Fruit fly (Drosophila melanogaster) whole organism, adult: ENCODE measurements around the gene CG43338.

ENCODE experiments used
- CG11617 ChIP-seq: fragments of 200-800 bp; sonication (Bioruptor generic); optimal IDR thresholded peaks from 2 replicates; lab custom pipeline; 2017; ENCODE audit warnings: mild to moderate bottlenecking, missing biosample characterization, missing genetic modification reagents, missing genetic modification characterization
- CG12768 ChIP-seq: fragments of 200-800 bp; sonication (Bioruptor generic); optimal IDR thresholded peaks from 2 replicates; lab custom pipeline; 2017; ENCODE audit warnings: missing biosample characterization, missing genetic modification characterization, mild to moderate bottlenecking, moderate library complexity, missing genetic modification reagents
- CG14711 ChIP-seq: fragments of 200-800 bp; sonication (Bioruptor generic); optimal IDR thresholded peaks from 2 replicates; lab custom pipeline; 2018; ENCODE audit warnings: missing biosample characterization, mild to moderate bottlenecking, missing genetic modification characterization, moderate library complexity
- CG1620 ChIP-seq: fragments of 200-800 bp; sonication (Bioruptor generic); optimal IDR thresholded peaks from 2 replicates; lab custom pipeline; 2016; ENCODE audit warnings: missing biosample characterization, missing genetic modification characterization
- CG33017 ChIP-seq: fragments of 200-800 bp; sonication (Bioruptor generic); optimal IDR thresholded peaks from 2 replicates; lab custom pipeline; 2018; ENCODE audit warnings: missing biosample characterization, mild to moderate bottlenecking, missing genetic modification characterization, moderate library complexity
- CG5204 ChIP-seq: fragments of 200-800 bp; sonication (Bioruptor generic); optimal IDR thresholded peaks from 2 replicates; lab custom pipeline; 2016; ENCODE audit warnings: missing biosample characterization, missing genetic modification characterization
- CG7045 ChIP-seq: fragments of 200-800 bp; sonication (Bioruptor generic); optimal IDR thresholded peaks from 2 replicates; lab custom pipeline; 2017; ENCODE audit warnings: missing biosample characterization, mild to moderate bottlenecking, missing genetic modification characterization
- CG7101 ChIP-seq: fragments of 200-800 bp; sonication (Bioruptor generic); optimal IDR thresholded peaks from 2 replicates; lab custom pipeline; 2018; ENCODE audit warnings: missing biosample characterization, mild to moderate bottlenecking, missing genetic modification characterization, moderate library complexity
- Clk ChIP-seq: fragments of 200-800 bp; sonication (Bioruptor generic); optimal IDR thresholded peaks from 2 replicates; lab custom pipeline; 2017; ENCODE audit warnings: missing biosample characterization, missing genetic modification characterization
- Crg-1 ChIP-seq: fragments of 200-800 bp; sonication (Bioruptor generic); optimal IDR thresholded peaks from 2 replicates; lab custom pipeline; 2016; ENCODE audit warnings: missing biosample characterization, missing genetic modification characterization
- Hr96 ChIP-seq: fragments of 200-800 bp; sonication (Bioruptor generic); optimal IDR thresholded peaks from 2 replicates; lab custom pipeline; 2016; ENCODE audit warnings: missing biosample characterization, missing genetic modification characterization
- Mnt ChIP-seq: fragments of 200-800 bp; sonication (Bioruptor generic); optimal IDR thresholded peaks from 2 replicates; lab custom pipeline; 2016; ENCODE audit warnings: missing biosample characterization, mild to moderate bottlenecking, missing genetic modification characterization
- bab1 ChIP-seq: fragments of 200-800 bp; sonication (Bioruptor generic); optimal IDR thresholded peaks from 3 replicates; lab custom pipeline; 2019; ENCODE audit warnings: missing biosample characterization, mild to moderate bottlenecking, missing genetic modification characterization, moderate library complexity
- cic ChIP-seq: fragments of 200-800 bp; sonication (Bioruptor generic); optimal IDR thresholded peaks from 2 replicates; lab custom pipeline; 2017; ENCODE audit warnings: missing biosample characterization, mild to moderate bottlenecking, missing genetic modification characterization, moderate library complexity
- cnc ChIP-seq, 2 experiments: fragments of >200 bp; optimal IDR thresholded peaks; 2 replicates each; lab custom pipeline; 2017
- kay ChIP-seq: fragments of 200-800 bp; sonication (Bioruptor generic); peaks from one replicate; lab custom pipeline; 2016; ENCODE audit warnings: missing biosample characterization, missing genetic modification characterization, borderline replicate concordance
- ovo ChIP-seq: fragments of 200-800 bp; sonication (Bioruptor generic); optimal IDR thresholded peaks from 2 replicates; lab custom pipeline; 2016; ENCODE audit warnings: missing biosample characterization, missing genetic modification characterization
- pad ChIP-seq: fragments of 200-800 bp; sonication (Bioruptor generic); optimal IDR thresholded peaks from 3 replicates; lab custom pipeline; 2017; ENCODE audit warnings: missing biosample characterization, missing genetic modification characterization, mild to moderate bottlenecking, moderate library complexity, missing genetic modification reagents
- tj ChIP-seq: fragments of 200-800 bp; sonication (Bioruptor generic); optimal IDR thresholded peaks from 3 replicates; lab custom pipeline; 2017; ENCODE audit warnings: missing biosample characterization, mild to moderate bottlenecking, missing genetic modification characterization, moderate library complexity
- toe ChIP-seq: fragments of 200-800 bp; sonication (Bioruptor generic); optimal IDR thresholded peaks from 2 replicates; lab custom pipeline; 2016; ENCODE audit warnings: missing biosample characterization, missing genetic modification characterization

CG43338 gene

DNA sequence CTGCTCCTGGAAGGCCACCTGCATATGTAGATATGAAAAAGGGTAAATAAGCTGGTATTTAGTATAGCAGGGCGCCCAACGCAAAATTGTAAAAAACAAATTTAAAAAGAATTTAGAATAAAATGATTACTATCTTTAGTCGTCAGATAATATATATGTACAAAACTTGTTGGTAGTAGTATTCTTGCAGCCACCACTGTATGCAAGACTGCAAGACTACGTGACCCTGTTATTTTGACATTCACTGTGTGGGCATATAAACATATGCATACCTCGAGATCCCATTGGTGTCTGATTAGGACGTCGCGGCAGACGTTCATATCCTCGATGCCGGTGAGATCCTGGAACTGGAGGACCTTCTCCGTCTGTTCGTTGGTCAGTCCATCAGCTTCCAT, 36.8 kb upstream of the CG43338 start:
- TF ChIP-seq CG11617 (GFP tag; lab: Kevin White, UChicago) (no peak), cnc (optimal IDR thresholded peaks at IDR 0.05; lab: Kevin White, UChicago) (no peak), kay (GFP tag; lab: Kevin White, UChicago) (no peak), CG7101 (no peak), Mnt (GFP tag; lab: Kevin White, UChicago) (no peak), cic (GFP tag; lab: Kevin White, UChicago) (peak; percentile 17), CG14711 (tag; lab: Kevin White, UChicago) (no peak)

DNA sequence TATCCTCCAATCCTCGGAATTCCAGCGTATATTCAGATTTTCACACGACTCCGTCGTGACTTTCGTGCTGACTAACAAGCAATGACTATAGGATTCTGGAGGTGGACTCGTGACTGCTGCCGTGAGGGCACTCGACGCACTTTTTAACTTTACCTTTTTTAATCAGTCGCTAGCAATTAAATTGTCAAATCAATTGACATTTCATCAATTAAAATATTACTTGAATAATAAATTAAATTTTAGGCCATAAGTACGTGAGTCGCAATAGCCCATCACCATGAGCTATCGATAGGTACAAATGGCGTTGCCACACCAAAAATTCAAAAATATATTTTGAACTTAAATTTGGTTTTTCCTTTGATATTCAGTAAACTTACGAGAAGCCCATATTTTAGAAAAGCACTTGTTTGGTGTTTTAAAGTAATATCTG, 34.6 kb upstream of the CG43338 start, which contains the start of gene Jwa:
Jwa (minus strand) TSS at position 87 of the 430 bp plus-strand sequence.
- peak; percentile 89 for TF ChIP-seq CG33017 (tag; lab: Kevin White, UChicago)
- peak; percentile 63 for TF ChIP-seq pad
- TF ChIP-seq CG1620 (GFP tag; lab: Kevin White, UChicago), result peak; percentile 94
- TF ChIP-seq CG7045, result peak; percentile 72
- peak; percentile 94 for TF ChIP-seq CG7101
- TF ChIP-seq Mnt (GFP tag; lab: Kevin White, UChicago), result peak; percentile 94
- peak; percentile 84 for TF ChIP-seq Clk (GFP tag; lab: Kevin White, UChicago)
- TF ChIP-seq Crg-1 (GFP tag; lab: Kevin White, UChicago), result peak; percentile 93
- TF ChIP-seq CG5204 (GFP tag; lab: Kevin White, UChicago), result no peak
- peak; percentile 71 for TF ChIP-seq CG14711 (tag; lab: Kevin White, UChicago)
- TF ChIP-seq toe, result peak; percentile 91
- peak; percentile 82 for TF ChIP-seq bab1 (GFP tag; lab: Kevin White, UChicago)
- peak; percentile 75 for TF ChIP-seq ovo (GFP tag; lab: Kevin White, UChicago)
- peak; percentile 30 for TF ChIP-seq cic (GFP tag; lab: Kevin White, UChicago)
- TF ChIP-seq CG12768 (GFP tag; lab: Kevin White, UChicago), result peak; percentile 78
- no peak for TF ChIP-seq Hr96 (GFP tag; lab: Kevin White, UChicago)
- peak; percentile 88 for TF ChIP-seq CG11617 (GFP tag; lab: Kevin White, UChicago)
- TF ChIP-seq tj (GFP tag; lab: Kevin White, UChicago), result peak; percentile 82
- no peak for TF ChIP-seq kay (GFP tag; lab: Kevin White, UChicago)
- no peak for TF ChIP-seq cnc (optimal IDR thresholded peaks at IDR 0.05; lab: Kevin White, UChicago)

DNA sequence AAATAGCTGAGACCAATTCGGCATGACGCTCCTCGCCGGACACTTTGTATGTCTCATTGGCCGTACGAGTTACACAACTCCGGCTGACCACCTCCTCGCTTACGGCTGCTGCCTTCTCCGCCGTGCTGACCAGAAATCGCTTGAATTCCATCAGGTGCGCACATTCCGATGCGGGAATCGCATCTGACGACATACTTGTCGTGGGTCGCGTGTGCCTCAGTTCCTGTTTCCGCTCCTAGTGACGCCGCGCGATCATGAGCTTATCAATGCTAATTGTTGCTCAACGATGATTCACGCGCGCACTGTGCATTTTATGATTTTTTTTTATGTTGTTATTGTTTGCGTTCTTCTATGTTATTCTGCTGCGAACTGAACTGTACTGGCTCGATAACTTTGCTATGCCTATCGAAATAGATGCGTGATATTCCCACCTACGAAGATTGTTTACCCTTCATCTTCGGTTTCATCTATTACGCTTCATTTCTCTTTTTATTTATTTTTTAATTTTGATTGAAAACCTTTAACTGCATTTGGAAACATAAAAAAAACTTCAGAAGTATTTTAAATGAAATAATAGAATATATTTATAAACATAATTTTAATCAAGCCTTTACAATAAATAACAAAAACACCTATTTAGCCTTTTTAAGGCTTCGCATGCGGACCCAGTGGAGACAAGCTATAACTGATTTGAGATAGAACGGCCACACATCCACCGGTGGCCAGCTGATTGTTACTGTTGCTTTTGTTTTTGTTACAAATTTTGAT, 31.9 kb upstream of the CG43338 start, which contains the start of the genes CG10376 and CG10343:
CG10376 (minus strand) TSS at position 385 of the 768 bp plus-strand sequence.
CG10343 (plus strand) TSS at position 753 of the 768 bp plus-strand sequence.
- TF ChIP-seq tj (GFP tag; lab: Kevin White, UChicago) (peak; percentile 70), CG12768 (GFP tag; lab: Kevin White, UChicago) (peak; percentile 84), cic (GFP tag; lab: Kevin White, UChicago) (peak; percentile 48), CG33017 (tag; lab: Kevin White, UChicago) (peak; percentile 85), Hr96 (GFP tag; lab: Kevin White, UChicago) (no peak), bab1 (GFP tag; lab: Kevin White, UChicago) (peak; percentile 83), CG11617 (GFP tag; lab: Kevin White, UChicago) (peak; percentile 89), Crg-1 (GFP tag; lab: Kevin White, UChicago) (peak; percentile 70), Clk (GFP tag; lab: Kevin White, UChicago) (peak; percentile 61), cnc (optimal IDR thresholded peaks at IDR 0.05; lab: Kevin White, UChicago) (no peak), pad (peak; percentile 74), CG1620 (GFP tag; lab: Kevin White, UChicago) (peak; percentile 64), ovo (GFP tag; lab: Kevin White, UChicago) (peak; percentile 69), toe (no peak), CG5204 (GFP tag; lab: Kevin White, UChicago) (no peak), CG7101 (peak; percentile 91), CG14711 (tag; lab: Kevin White, UChicago) (peak; percentile 76), CG7045 (peak; percentile 89), kay (GFP tag; lab: Kevin White, UChicago) (no peak), Mnt (GFP tag; lab: Kevin White, UChicago) (peak; percentile 52)

DNA sequence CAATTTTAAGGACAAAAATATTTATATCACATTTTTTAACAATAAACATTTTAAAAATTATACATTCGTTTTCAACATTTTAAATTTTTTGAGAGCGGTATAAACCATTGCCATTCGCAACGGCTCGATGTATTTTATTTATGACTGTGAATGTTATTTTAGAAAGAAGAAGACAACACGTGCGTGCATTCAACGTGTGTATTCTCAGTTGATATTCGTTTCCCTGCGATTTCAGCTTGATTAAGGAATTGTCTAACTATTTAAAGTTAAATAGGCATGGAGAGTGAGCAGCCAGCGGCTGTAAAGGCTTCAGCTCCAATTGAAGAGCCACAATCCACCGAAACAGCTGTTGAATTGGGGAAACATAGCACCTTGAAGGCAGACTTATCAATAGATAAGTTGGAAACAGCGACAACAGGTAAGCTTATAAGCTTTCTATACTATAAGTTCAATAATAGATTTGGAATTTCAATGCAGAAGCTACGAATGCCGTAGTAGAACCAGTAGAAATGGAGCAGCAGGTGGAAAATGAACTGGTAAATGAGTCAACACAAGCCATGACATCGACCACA, 27.6 kb upstream of the CG43338 start, which contains the start of gene CG10341:
CG10341 (plus strand) TSS at position 156 of the 572 bp plus-strand sequence.
- TF ChIP-seq bab1 (GFP tag; lab: Kevin White, UChicago) (peak; percentile 38), Mnt (GFP tag; lab: Kevin White, UChicago) (peak; percentile 99), CG5204 (GFP tag; lab: Kevin White, UChicago) (no peak), CG11617 (GFP tag; lab: Kevin White, UChicago) (peak; percentile 39)

DNA sequence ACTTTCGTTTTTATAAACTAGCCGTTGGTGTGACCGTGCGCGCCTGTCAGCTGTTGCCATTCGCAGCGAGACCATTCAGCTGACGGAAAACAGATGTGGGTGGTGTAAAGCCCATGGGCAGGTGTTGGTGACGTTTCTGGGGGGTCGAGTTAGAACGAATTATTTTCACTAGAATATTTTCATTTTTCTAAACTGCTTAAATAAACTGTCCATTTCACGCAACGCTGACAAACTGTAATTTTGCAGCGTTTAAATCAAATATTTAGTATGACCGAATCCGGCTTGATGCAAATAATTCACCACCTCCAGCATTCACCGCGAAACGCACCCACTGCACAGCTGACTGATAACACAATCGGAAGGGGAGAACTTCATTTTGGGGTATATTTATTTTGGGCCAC, 24.4 kb upstream of the CG43338 start, which contains the start of the genes CG10383 and CG10338:
CG10383 (minus strand) TSS at position 199 of the 401 bp plus-strand sequence.
CG10338 (plus strand) TSS at position 261 of the 401 bp plus-strand sequence.
- TF ChIP-seq Hr96 (GFP tag; lab: Kevin White, UChicago), result peak; percentile 84
- TF ChIP-seq CG7045, result peak; percentile 69
- peak; percentile 87 for TF ChIP-seq CG11617 (GFP tag; lab: Kevin White, UChicago)
- peak; percentile 88 for TF ChIP-seq Crg-1 (GFP tag; lab: Kevin White, UChicago)
- peak; percentile 83 for TF ChIP-seq CG14711 (tag; lab: Kevin White, UChicago)
- TF ChIP-seq CG33017 (tag; lab: Kevin White, UChicago), result peak; percentile 79
- no peak for TF ChIP-seq kay (GFP tag; lab: Kevin White, UChicago)
- TF ChIP-seq bab1 (GFP tag; lab: Kevin White, UChicago), result peak; percentile 87
- peak; percentile 55 for TF ChIP-seq tj (GFP tag; lab: Kevin White, UChicago)
- TF ChIP-seq Clk (GFP tag; lab: Kevin White, UChicago), result peak; percentile 65
- TF ChIP-seq pad, result peak; percentile 69
- TF ChIP-seq toe, result no peak
- TF ChIP-seq CG12768 (GFP tag; lab: Kevin White, UChicago), result peak; percentile 87
- TF ChIP-seq ovo (GFP tag; lab: Kevin White, UChicago), result peak; percentile 54
- TF ChIP-seq CG5204 (GFP tag; lab: Kevin White, UChicago), result no peak
- peak; percentile 64 for TF ChIP-seq cic (GFP tag; lab: Kevin White, UChicago)
- peak; percentile 87 for TF ChIP-seq CG1620 (GFP tag; lab: Kevin White, UChicago)
- TF ChIP-seq Mnt (GFP tag; lab: Kevin White, UChicago), result peak; percentile 85
- peak; percentile 89 for TF ChIP-seq CG7101
- no peak for TF ChIP-seq cnc (optimal IDR thresholded peaks at IDR 0.05; lab: Kevin White, UChicago)
